Worm (Caenorhabditis elegans) whole organism, mixed stage, embryonic: Measurements from ENCODE around the gene str-57.

Source experiments
- M03D4.4 ChIP-seq: sonication (generic microtip); optimal IDR thresholded peaks from 2 replicates; lab custom pipeline; 2017; ENCODE audit warnings: mild to moderate bottlenecking, missing genetic modification characterization, missing compliant biosample characterization
- bed-3 ChIP-seq: fragments of 200-800 bp; sonication (Bioruptor generic); optimal IDR thresholded peaks from 3 replicates; lab custom pipeline; 2018; ENCODE audit warnings: mild to moderate bottlenecking, missing genetic modification characterization, moderate library complexity, missing compliant biosample characterization
- blmp-1 ChIP-seq: fragments of 150-350 bp; optimal IDR thresholded peaks from 2 replicates; lab custom pipeline; 2014; ENCODE audit warnings: missing biosample characterization, missing genetic modification characterization
- ceh-43 ChIP-seq: fragments of 200-800 bp; sonication (Bioruptor generic); optimal IDR thresholded peaks from 2 replicates; lab custom pipeline; 2018; ENCODE audit warnings: mild to moderate bottlenecking, missing genetic modification characterization, moderate library complexity, missing compliant biosample characterization
- ceh-83 ChIP-seq: fragments of 200-800 bp; sonication (Bioruptor generic); optimal IDR thresholded peaks from 2 replicates; lab custom pipeline; 2018; ENCODE audit warnings: mild to moderate bottlenecking, missing genetic modification characterization, missing compliant biosample characterization
- ces-1 ChIP-seq: fragments of 150-350 bp; optimal IDR thresholded peaks from 2 replicates; lab custom pipeline; 2014; ENCODE audit warnings: missing biosample characterization, missing genetic modification reagents, missing genetic modification characterization
- cnd-1 ChIP-seq: fragments of 200-800 bp; sonication (Bioruptor generic); optimal IDR thresholded peaks from 2 replicates; lab custom pipeline; 2018; ENCODE audit warnings: mild to moderate bottlenecking, missing genetic modification characterization, missing compliant biosample characterization
- drap-1 ChIP-seq: fragments of 200-800 bp; sonication (Bioruptor generic); optimal IDR thresholded peaks from 3 replicates; lab custom pipeline; 2018; ENCODE audit warnings: mild to moderate bottlenecking, missing genetic modification characterization, missing compliant biosample characterization
- elt-1 ChIP-seq: sonication (generic microtip); optimal IDR thresholded peaks from 2 replicates; lab custom pipeline; 2017; ENCODE audit warnings: missing genetic modification characterization, mild to moderate bottlenecking, missing compliant biosample characterization, antibody characterized with exemption, moderate library complexity, borderline replicate concordance; ENCODE audit not compliant: insufficient read depth
- elt-3 ChIP-seq: fragments of 150-350 bp; optimal IDR thresholded peaks from 2 replicates; lab custom pipeline; 2014; ENCODE audit warnings: missing biosample characterization, missing genetic modification characterization
- flh-1 ChIP-seq: fragments of 200-800 bp; sonication (Bioruptor generic); optimal IDR thresholded peaks from 2 replicates; lab custom pipeline; 2018; ENCODE audit warnings: mild to moderate bottlenecking, missing genetic modification characterization, moderate library complexity, missing compliant biosample characterization
- ham-2 ChIP-seq: fragments of 200-800 bp; sonication (Bioruptor generic); optimal IDR thresholded peaks from 2 replicates; lab custom pipeline; 2018; ENCODE audit warnings: mild to moderate bottlenecking, missing genetic modification characterization, missing compliant biosample characterization
- hlh-1 ChIP-seq: fragments of 150-350 bp; optimal IDR thresholded peaks from 2 replicates; lab custom pipeline; 2014; ENCODE audit warnings: missing biosample characterization, missing genetic modification reagents, missing genetic modification characterization
- lin-13 ChIP-seq: fragments of 150-350 bp; optimal IDR thresholded peaks from 2 replicates; lab custom pipeline; 2014; ENCODE audit warnings: missing biosample characterization, missing genetic modification characterization
- lin-32 ChIP-seq: fragments of 200-800 bp; sonication (Bioruptor generic); optimal IDR thresholded peaks from 2 replicates; lab custom pipeline; 2018; ENCODE audit warnings: mild to moderate bottlenecking, missing genetic modification characterization, missing compliant biosample characterization
- lsy-2 ChIP-seq: fragments of 150-350 bp; optimal IDR thresholded peaks from 2 replicates; lab custom pipeline; 2014; ENCODE audit warnings: missing biosample characterization, missing genetic modification characterization
- mep-1 ChIP-seq: fragments of 150-350 bp; optimal IDR thresholded peaks from 2 replicates; lab custom pipeline; 2017; ENCODE audit warnings: missing biosample characterization, missing genetic modification reagents, missing genetic modification characterization, inconsistent platforms
- mls-2 ChIP-seq: sonication (generic microtip); optimal IDR thresholded peaks from 2 replicates; lab custom pipeline; 2016; ENCODE audit warnings: mild to moderate bottlenecking, missing genetic modification characterization, moderate library complexity, missing compliant biosample characterization
- nhr-12 ChIP-seq: fragments of 150-350 bp; optimal IDR thresholded peaks from 2 replicates; lab custom pipeline; 2014; ENCODE audit warnings: missing biosample characterization, missing genetic modification characterization
- nhr-2 ChIP-seq: fragments of 150-350 bp; optimal IDR thresholded peaks from 2 replicates; lab custom pipeline; 2014; ENCODE audit warnings: missing biosample characterization, missing genetic modification characterization
- nhr-237 ChIP-seq: fragments of 150-350 bp; optimal IDR thresholded peaks from 2 replicates; lab custom pipeline; 2014; ENCODE audit warnings: missing biosample characterization, missing genetic modification characterization
- nhr-28 ChIP-seq: fragments of 150-350 bp; optimal IDR thresholded peaks from 2 replicates; lab custom pipeline; 2014; ENCODE audit warnings: missing biosample characterization, missing genetic modification characterization
- pha-4 ChIP-seq: fragments of 150-350 bp; optimal IDR thresholded peaks from 2 replicates; lab custom pipeline; 2018; ENCODE audit warnings: missing biosample characterization, missing genetic modification reagents, missing genetic modification characterization
- sem-2 ChIP-seq: fragments of 200-800 bp; sonication (Bioruptor generic); optimal IDR thresholded peaks from 2 replicates; lab custom pipeline; 2018; ENCODE audit warnings: mild to moderate bottlenecking, missing genetic modification characterization, missing compliant biosample characterization
- snpc-4 ChIP-seq: fragments of 150-350 bp; optimal IDR thresholded peaks from 2 replicates; lab custom pipeline; 2014; ENCODE audit warnings: missing biosample characterization, missing genetic modification characterization
- sptf-1 ChIP-seq: sonication (generic microtip); optimal IDR thresholded peaks from 2 replicates; lab custom pipeline; 2017; ENCODE audit warnings: mild to moderate bottlenecking, missing genetic modification characterization, moderate library complexity, missing compliant biosample characterization
- tbx-8 ChIP-seq: fragments of 200-800 bp; sonication (Bioruptor generic); optimal IDR thresholded peaks from 2 replicates; lab custom pipeline; 2018; ENCODE audit warnings: mild to moderate bottlenecking, missing genetic modification characterization, moderate library complexity, missing compliant biosample characterization
- unc-120 ChIP-seq: sonication (generic microtip); optimal IDR thresholded peaks from 2 replicates; lab custom pipeline; 2017; ENCODE audit warnings: missing genetic modification characterization, missing compliant biosample characterization; ENCODE audit not compliant: poor library complexity, severe bottlenecking
- unc-39 ChIP-seq: fragments of 150-350 bp; optimal IDR thresholded peaks from 2 replicates; lab custom pipeline; 2014; ENCODE audit warnings: missing biosample characterization, missing genetic modification characterization
- unc-62 ChIP-seq: fragments of 150-350 bp; optimal IDR thresholded peaks from 2 replicates; lab custom pipeline; 2014; ENCODE audit warnings: missing biosample characterization, missing genetic modification reagents, missing genetic modification characterization
- zip-8 ChIP-seq: fragments of 150-350 bp; optimal IDR thresholded peaks from 2 replicates; lab custom pipeline; 2014; ENCODE audit warnings: missing biosample characterization, missing genetic modification characterization
- ztf-11 ChIP-seq: fragments of 150-350 bp; optimal IDR thresholded peaks from 2 replicates; lab custom pipeline; 2014; ENCODE audit warnings: missing biosample characterization, missing genetic modification characterization

str-57 gene

ce11 chrV:15892696-15893095 lies 22.2 kb downstream of the str-57 start, which contains the start of gene T06C12.11:
T06C12.11 (plus strand) TSS chrV:15892996.
- TF ChIP-seq drap-1 (GFP tag; lab: Kevin White, UChicago) (no peak), blmp-1 (no peak), M03D4.4 (tag; lab: Kevin White, UChicago) (no peak), ceh-83 (no peak), mls-2 (tag; lab: Kevin White, UChicago) (no peak), ham-2 (GFP tag; lab: Kevin White, UChicago) (no peak), nhr-2 (no peak), ztf-11 (no peak), flh-1 (no peak), nhr-12 (tag; lab: Kevin White, UChicago) (no peak), elt-3 (tag; lab: Kevin White, UChicago) (no peak), sptf-1 (tag; lab: Kevin White, UChicago) (no peak), hlh-1 (tag; lab: Kevin White, UChicago) (no peak), nhr-237 (tag; lab: Kevin White, UChicago) (no peak), zip-8 (no peak), lin-32 (GFP tag; lab: Kevin White, UChicago) (no peak), pha-4 (tag; lab: Kevin White, UChicago) (no peak), ces-1 (GFP tag; lab: Kevin White, UChicago) (no peak)

DNA sequence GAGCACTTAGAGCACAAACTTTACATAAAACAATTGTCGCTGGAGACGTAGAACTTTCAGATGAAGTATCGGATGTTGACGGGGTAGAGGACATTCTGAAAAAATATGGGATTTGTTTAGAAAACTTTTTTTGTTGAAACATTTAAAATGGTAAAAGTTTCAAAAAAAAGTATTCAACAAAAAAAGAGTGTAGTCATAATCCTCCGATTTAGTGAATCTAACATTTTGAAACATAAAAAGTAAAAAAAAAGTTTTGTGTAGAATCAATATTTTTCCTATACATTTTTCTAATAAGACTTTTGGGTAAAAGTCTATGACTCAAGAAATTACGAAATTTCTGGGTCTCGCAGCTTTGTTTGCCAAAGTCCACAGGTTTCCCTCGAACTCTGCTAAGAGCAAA lies 26.2 kb downstream of the str-57 start, which contains the start of gene nhr-213:
Gene nhr-213, minus strand, starts transcription at position 101 of the 400 bp plus-strand sequence.
- TF ChIP-seq hlh-1 (tag; lab: Kevin White, UChicago) (no peak), unc-62 (no peak), ceh-43 (GFP tag; lab: Kevin White, UChicago) (no peak), drap-1 (GFP tag; lab: Kevin White, UChicago) (no peak), nhr-12 (tag; lab: Kevin White, UChicago) (no peak), nhr-237 (tag; lab: Kevin White, UChicago) (no peak), snpc-4 (tag; lab: Kevin White, UChicago) (no peak), tbx-8 (no peak), sem-2 (GFP tag; lab: Kevin White, UChicago) (no peak), M03D4.4 (tag; lab: Kevin White, UChicago) (no peak), elt-3 (tag; lab: Kevin White, UChicago) (no peak)

DNA sequence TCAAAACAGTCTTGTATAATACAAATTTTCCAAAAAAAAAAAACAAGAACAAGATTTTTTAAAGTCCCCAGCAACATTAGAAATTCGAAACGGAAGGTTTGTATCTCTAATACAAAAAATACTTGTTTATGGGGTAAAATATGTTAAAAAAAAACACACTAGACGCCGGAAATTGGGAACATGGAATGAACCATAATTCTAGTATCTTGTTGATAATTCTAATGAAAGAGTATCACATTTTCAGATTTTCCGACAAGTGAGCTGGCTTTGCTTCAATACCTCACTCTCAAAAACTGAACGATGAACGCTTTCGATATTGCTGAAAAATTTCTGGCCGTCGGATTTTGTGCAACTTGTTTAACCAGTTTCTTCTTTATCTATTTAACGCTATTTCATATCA lies 27.2 kb downstream of the str-57 start, which contains the start of gene str-60:
Gene str-60, plus strand, starts transcription at position 301 of the 400 bp plus-strand sequence.
- TF ChIP-seq pha-4 (tag; lab: Kevin White, UChicago) (no peak), snpc-4 (tag; lab: Kevin White, UChicago) (no peak), lin-13 (tag; lab: Kevin White, UChicago) (no peak), flh-1 (no peak), unc-120 (tag; lab: Kevin White, UChicago) (no peak), elt-1 (tag; lab: Kevin White, UChicago) (no peak), tbx-8 (no peak), ceh-83 (no peak), ztf-11 (no peak), nhr-237 (tag; lab: Kevin White, UChicago) (no peak)

DNA sequence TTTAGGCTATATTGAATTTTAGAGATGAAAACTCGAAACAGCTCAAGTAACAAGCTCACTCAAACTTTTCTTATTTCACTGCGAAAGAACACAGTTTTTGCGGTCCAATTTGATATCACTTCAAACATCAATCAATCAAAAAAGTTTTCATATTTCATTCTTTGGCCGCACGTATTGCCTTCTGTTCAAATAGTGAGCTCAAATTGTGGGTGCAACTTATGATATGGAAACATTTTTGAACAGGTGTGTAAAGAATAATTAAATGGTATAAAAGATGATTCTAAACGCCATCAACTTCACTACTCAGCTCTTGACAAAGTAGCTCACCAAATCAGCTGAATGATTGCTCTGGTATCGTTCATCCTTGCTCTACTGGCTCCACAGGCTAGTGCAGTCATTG lies 29.2 kb downstream of the str-57 start, which contains the start of gene T06C12.14:
Gene T06C12.14, plus strand, starts transcription at position 301 of the 400 bp plus-strand sequence.
- no peak for TF ChIP-seq ztf-11
- TF ChIP-seq zip-8 = no peak
- no peak for TF ChIP-seq snpc-4 (tag; lab: Kevin White, UChicago)
- TF ChIP-seq mep-1 (tag; lab: Kevin White, UChicago) = no peak
- no peak for TF ChIP-seq nhr-28 (tag; lab: Kevin White, UChicago)
- TF ChIP-seq nhr-237 (tag; lab: Kevin White, UChicago) = no peak

DNA sequence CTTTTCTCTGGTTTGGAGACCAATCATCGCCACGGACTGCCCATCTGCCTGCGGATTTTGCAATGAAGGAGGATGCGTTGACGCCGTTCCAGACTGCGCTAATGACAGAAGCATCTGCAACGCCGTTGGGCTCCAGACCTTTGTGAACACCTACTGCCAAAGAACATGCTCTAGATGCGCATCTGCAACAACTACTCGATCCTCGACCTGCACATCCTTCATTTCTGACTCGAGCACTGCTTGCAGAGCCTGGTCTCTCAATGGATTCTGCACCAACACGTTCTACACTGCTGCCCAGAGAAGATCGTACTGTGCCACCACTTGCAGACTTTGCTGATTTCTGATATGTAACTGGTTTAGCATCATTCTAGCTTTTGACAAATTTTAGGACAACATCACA lies 30.1 kb downstream of the str-57 start:
- TF ChIP-seq lsy-2 (tag; lab: Kevin White, UChicago) (no peak), ces-1 (GFP tag; lab: Kevin White, UChicago) (no peak), unc-62 (no peak), elt-3 (tag; lab: Kevin White, UChicago) (no peak), pha-4 (tag; lab: Kevin White, UChicago) (no peak), unc-120 (tag; lab: Kevin White, UChicago) (no peak), ceh-43 (GFP tag; lab: Kevin White, UChicago) (no peak), ham-2 (GFP tag; lab: Kevin White, UChicago) (no peak), mls-2 (tag; lab: Kevin White, UChicago) (no peak), zip-8 (no peak), blmp-1 (no peak), lin-13 (tag; lab: Kevin White, UChicago) (no peak), bed-3 (GFP tag; lab: Kevin White, UChicago) (no peak), cnd-1 (tag; lab: Kevin White, UChicago) (no peak), lin-32 (GFP tag; lab: Kevin White, UChicago) (no peak), sem-2 (GFP tag; lab: Kevin White, UChicago) (no peak), snpc-4 (tag; lab: Kevin White, UChicago) (no peak), unc-39 (no peak), flh-1 (no peak)
- TF ChIP-seq, all 35 proteins: peak for 0
